Fruit fly (Drosophila melanogaster) whole organism, pupa: Measurements from ENCODE around the gene eIF2Bepsilon.

Source experiments
- CG14655 ChIP-seq: fragments of 200-800 bp; sonication (Bioruptor generic); optimal IDR thresholded peaks from 3 replicates; lab custom pipeline; 2017; ENCODE audit warnings: mild to moderate bottlenecking, missing biosample characterization, missing genetic modification reagents, missing genetic modification characterization
- CG34367 ChIP-seq: fragments of 200-800 bp; sonication (Bioruptor generic); optimal IDR thresholded peaks from 2 replicates; lab custom pipeline; 2018; ENCODE audit warnings: missing biosample characterization, mild to moderate bottlenecking, missing genetic modification characterization
- CG8301 ChIP-seq: fragments of 200-800 bp; sonication (Bioruptor generic); optimal IDR thresholded peaks from 2 replicates; lab custom pipeline; 2018; ENCODE audit warnings: missing biosample characterization, mild to moderate bottlenecking, missing genetic modification characterization
- EcR ChIP-seq: fragments of 200-800 bp; sonication (Bioruptor generic); optimal IDR thresholded peaks from 3 replicates; lab custom pipeline; 2019; ENCODE audit warnings: missing biosample characterization, missing genetic modification characterization, mild to moderate bottlenecking, moderate library complexity, missing genetic modification reagents
- Ets98B ChIP-seq: fragments of 200-800 bp; sonication (Bioruptor generic); IDR thresholded peaks from 2 replicates; pipeline ENCODE4 v1.3.6; 2022; ENCODE audit warnings: missing biosample characterization, missing genetic modification characterization
- Pif1A ChIP-seq: fragments of 200-800 bp; sonication (Bioruptor generic); optimal IDR thresholded peaks from 3 replicates; lab custom pipeline; 2016; ENCODE audit warnings: missing biosample characterization, missing genetic modification characterization

- TF ChIP-seq Pif1A = peak; percentile 99
- peak; percentile 96 for TF ChIP-seq EcR (GFP tag; lab: Kevin White, UChicago)
- TF ChIP-seq Ets98B = peak; percentile 98
- TF ChIP-seq CG8301 = peak; percentile 98
- TF ChIP-seq CG14655 (GFP tag; lab: Kevin White, UChicago) = peak; percentile 99
- TF ChIP-seq CG34367 (tag; lab: Kevin White, UChicago) = peak; percentile 97
Measured at dm6 chrX:1947178-1947872, 24.7 kb upstream of the eIF2Bepsilon start.
